Worm (Caenorhabditis elegans) whole organism, midembryonic: Measurements from ENCODE around the gene K08C7.1.

ENCODE experiments used
- T22C8.4 ChIP-seq: fragments of 200-800 bp; sonication (Bioruptor generic); IDR thresholded peaks from 2 replicates; pipeline ENCODE4 v1.3.6; 2022; ENCODE audit warnings: missing genetic modification characterization, missing compliant biosample characterization
- cog-1 ChIP-seq: sonication (generic microtip); optimal IDR thresholded peaks from 2 replicates; lab custom pipeline; 2016; ENCODE audit warnings: missing genetic modification characterization, missing compliant biosample characterization
- flt-1 ChIP-seq: fragments of 200-800 bp; sonication (Bioruptor generic); IDR thresholded peaks from 2 replicates; pipeline ENCODE4 v1.3.6; 2022; ENCODE audit warnings: missing genetic modification characterization, missing compliant biosample characterization
- klf-2 ChIP-seq: fragments of 200-800 bp; sonication (Bioruptor generic); conservative IDR thresholded peaks from 2 replicates; pipeline ENCODE4 v1.3.6; 2022; ENCODE audit warnings: missing genetic modification reagents, missing genetic modification characterization, missing compliant biosample characterization
- med-1 ChIP-seq: sonication (generic microtip); optimal IDR thresholded peaks from 2 replicates; lab custom pipeline; 2017; ENCODE audit warnings: missing genetic modification characterization, mild to moderate bottlenecking, missing compliant biosample characterization, antibody characterized with exemption, missing genetic modification reagents; ENCODE audit not compliant: insufficient read depth
- ref-1 ChIP-seq: fragments of 200-800 bp; sonication (Bioruptor generic); conservative IDR thresholded peaks from 2 replicates; pipeline ENCODE4 v1.3.6; 2022; ENCODE audit warnings: missing genetic modification reagents, missing genetic modification characterization, missing compliant biosample characterization
- tab-1 ChIP-seq: fragments of 200-800 bp; sonication (Bioruptor generic); IDR thresholded peaks from 2 replicates; pipeline ENCODE4 v1.3.6; 2022; ENCODE audit warnings: missing genetic modification characterization, missing compliant biosample characterization
- ztf-23 ChIP-seq: fragments of 200-800 bp; sonication (Bioruptor generic); IDR thresholded peaks from 2 replicates; pipeline ENCODE4 v1.3.6; 2022; ENCODE audit warnings: missing genetic modification reagents, missing genetic modification characterization, missing compliant biosample characterization
- ztf-29 ChIP-seq: fragments of 200-800 bp; sonication (Bioruptor generic); IDR thresholded peaks from 2 replicates; pipeline ENCODE4 v1.3.6; 2022; ENCODE audit warnings: missing genetic modification reagents, missing genetic modification characterization, missing compliant biosample characterization

Gene K08C7.1

ce11 chrIV:10656770-10657323, at the start of gene K08C7.1:
Gene K08C7.1, plus strand, starts transcription at chrIV:10656812.
- TF ChIP-seq ztf-29 (GFP tag; lab: Robert Waterston, UW) (no peak), flt-1 (GFP tag; lab: Robert Waterston, UW) (no peak), klf-2 (GFP tag; lab: Robert Waterston, UW) (no peak), cog-1 (tag; lab: Kevin White, UChicago) (no peak), tab-1 (GFP tag; lab: Robert Waterston, UW) (no peak), ztf-23 (no peak), T22C8.4 (GFP tag; lab: Robert Waterston, UW) (no peak), med-1 (GFP tag; lab: Kevin White, UChicago) (no peak), ref-1 (GFP tag; lab: Robert Waterston, UW) (no peak)

- TF ChIP-seq ztf-23 (no peak), flt-1 (GFP tag; lab: Robert Waterston, UW) (no peak), ztf-29 (GFP tag; lab: Robert Waterston, UW) (no peak), med-1 (GFP tag; lab: Kevin White, UChicago) (no peak), cog-1 (tag; lab: Kevin White, UChicago) (no peak), tab-1 (GFP tag; lab: Robert Waterston, UW) (no peak), klf-2 (GFP tag; lab: Robert Waterston, UW) (no peak), ref-1 (GFP tag; lab: Robert Waterston, UW) (no peak), T22C8.4 (GFP tag; lab: Robert Waterston, UW) (no peak)
Observed at ce11 chrIV:10608275-10608674, 48.3 kb upstream of the K08C7.1 start, which contains the start of gene R09H10.6. Gene R09H10.6, plus strand, starts transcription at chrIV:10608575.

- TF ChIP-seq med-1 (GFP tag; lab: Kevin White, UChicago), result no peak
- no peak for TF ChIP-seq klf-2 (GFP tag; lab: Robert Waterston, UW)
- TF ChIP-seq ztf-23, result no peak
- TF ChIP-seq tab-1 (GFP tag; lab: Robert Waterston, UW), result no peak
- TF ChIP-seq cog-1 (tag; lab: Kevin White, UChicago), result no peak
- TF ChIP-seq flt-1 (GFP tag; lab: Robert Waterston, UW), result no peak
- no peak for TF ChIP-seq ref-1 (GFP tag; lab: Robert Waterston, UW)
- no peak for TF ChIP-seq ztf-29 (GFP tag; lab: Robert Waterston, UW)
- no peak for TF ChIP-seq T22C8.4 (GFP tag; lab: Robert Waterston, UW)
Observed at ce11 chrIV:10609920-10610319, 46.7 kb upstream of the K08C7.1 start.

- TF ChIP-seq med-1 (GFP tag; lab: Kevin White, UChicago) (no peak), tab-1 (GFP tag; lab: Robert Waterston, UW) (no peak), klf-2 (GFP tag; lab: Robert Waterston, UW) (no peak), ref-1 (GFP tag; lab: Robert Waterston, UW) (no peak), T22C8.4 (GFP tag; lab: Robert Waterston, UW) (no peak), flt-1 (GFP tag; lab: Robert Waterston, UW) (no peak)
Observed at ce11 chrIV:10612281-10612680, 44.3 kb upstream of the K08C7.1 start.

ce11 chrIV:10614918-10615477, 41.6 kb upstream of the K08C7.1 start, which contains the start of gene ptr-14:
Gene ptr-14, plus strand, starts transcription at chrIV:10615427.
- TF ChIP-seq tab-1 (GFP tag; lab: Robert Waterston, UW) (no peak), flt-1 (GFP tag; lab: Robert Waterston, UW) (no peak), ref-1 (GFP tag; lab: Robert Waterston, UW) (no peak), med-1 (GFP tag; lab: Kevin White, UChicago) (no peak), ztf-23 (no peak), klf-2 (GFP tag; lab: Robert Waterston, UW) (no peak), T22C8.4 (GFP tag; lab: Robert Waterston, UW) (no peak), cog-1 (tag; lab: Kevin White, UChicago) (no peak), ztf-29 (GFP tag; lab: Robert Waterston, UW) (no peak)

- TF ChIP-seq tab-1 (GFP tag; lab: Robert Waterston, UW), result no peak
- TF ChIP-seq med-1 (GFP tag; lab: Kevin White, UChicago), result no peak
- TF ChIP-seq flt-1 (GFP tag; lab: Robert Waterston, UW), result no peak
- no peak for TF ChIP-seq ztf-29 (GFP tag; lab: Robert Waterston, UW)
- TF ChIP-seq ztf-23, result no peak
- no peak for TF ChIP-seq ref-1 (GFP tag; lab: Robert Waterston, UW)
- no peak for TF ChIP-seq cog-1 (tag; lab: Kevin White, UChicago)
- no peak for TF ChIP-seq T22C8.4 (GFP tag; lab: Robert Waterston, UW)
- no peak for TF ChIP-seq klf-2 (GFP tag; lab: Robert Waterston, UW)
Observed at ce11 chrIV:10616366-10616765, 40.2 kb upstream of the K08C7.1 start.

- no peak for TF ChIP-seq cog-1 (tag; lab: Kevin White, UChicago)
Observed at ce11 chrIV:10617099-10617498, 39.5 kb upstream of the K08C7.1 start.

ce11 chrIV:10620811-10621210, 35.8 kb upstream of the K08C7.1 start, which contains the start of gene R09H10.7:
Gene R09H10.7, plus strand, starts transcription at chrIV:10621111.
- TF ChIP-seq klf-2 (GFP tag; lab: Robert Waterston, UW) (no peak), ztf-23 (no peak)

- TF ChIP-seq ref-1 (GFP tag; lab: Robert Waterston, UW) (no peak), med-1 (GFP tag; lab: Kevin White, UChicago) (no peak), ztf-29 (GFP tag; lab: Robert Waterston, UW) (no peak), T22C8.4 (GFP tag; lab: Robert Waterston, UW) (no peak), tab-1 (GFP tag; lab: Robert Waterston, UW) (no peak), ztf-23 (no peak), cog-1 (tag; lab: Kevin White, UChicago) (no peak), klf-2 (GFP tag; lab: Robert Waterston, UW) (no peak), flt-1 (GFP tag; lab: Robert Waterston, UW) (no peak)
Observed at ce11 chrIV:10628724-10629123, 27.9 kb upstream of the K08C7.1 start, which contains the start of gene R09H10.5. Gene R09H10.5, minus strand, starts transcription at chrIV:10628829.
